Worm (Caenorhabditis elegans) whole organism, L2 larva: ENCODE measurements around the gene R05H10.3.
A peak's percentile ranks its signal among the peaks of the same experiment; 100 is the strongest.

Experiments
- C34F6.9 ChIP-seq: fragments of 150-350 bp; optimal IDR thresholded peaks from 2 replicates; lab custom pipeline; 2014; ENCODE audit warnings: missing biosample characterization, missing genetic modification characterization
- F13H6.1 ChIP-seq: sonication (generic microtip); optimal IDR thresholded peaks from 2 replicates; lab custom pipeline; 2016; ENCODE audit warnings: missing genetic modification characterization, missing compliant biosample characterization
- R02D3.7 ChIP-seq: fragments of 150-350 bp; optimal IDR thresholded peaks from 2 replicates; lab custom pipeline; 2014; ENCODE audit warnings: missing biosample characterization, missing genetic modification characterization
- aly-2 ChIP-seq: fragments of 150-350 bp; optimal IDR thresholded peaks from 2 replicates; lab custom pipeline; 2014; ENCODE audit warnings: missing biosample characterization, missing genetic modification characterization
- ama-1 ChIP-seq: fragments of 150-350 bp; optimal IDR thresholded peaks from 2 replicates; lab custom pipeline; 2018; ENCODE audit warnings: inconsistent platforms
- ceh-82 ChIP-seq: fragments of 150-350 bp; optimal IDR thresholded peaks from 2 replicates; lab custom pipeline; 2014; ENCODE audit warnings: missing biosample characterization, missing genetic modification characterization
- crh-2 ChIP-seq: sonication (generic microtip); optimal IDR thresholded peaks from 2 replicates; lab custom pipeline; 2017; ENCODE audit warnings: missing biosample characterization, missing genetic modification characterization
- dmd-4 ChIP-seq: sonication (generic microtip); optimal IDR thresholded peaks from 2 replicates; lab custom pipeline; 2017; ENCODE audit warnings: missing biosample characterization, missing genetic modification characterization
- egl-27 ChIP-seq: sonication (generic microtip); optimal IDR thresholded peaks from 3 replicates; lab custom pipeline; 2017; ENCODE audit warnings: missing biosample characterization, missing genetic modification reagents, missing genetic modification characterization
- elt-3 ChIP-seq: sonication (generic microtip); optimal IDR thresholded peaks from 2 replicates; lab custom pipeline; 2017; ENCODE audit warnings: missing biosample characterization, missing genetic modification characterization
- fos-1 ChIP-seq: fragments of 150-350 bp; optimal IDR thresholded peaks from 2 replicates; lab custom pipeline; 2014; ENCODE audit warnings: missing biosample characterization, missing genetic modification characterization
- gmeb-1 ChIP-seq: fragments of 150-350 bp; optimal IDR thresholded peaks from 2 replicates; lab custom pipeline; 2014; ENCODE audit warnings: missing biosample characterization, missing genetic modification characterization
- lin-11 ChIP-seq: fragments of 150-350 bp; sonication (generic microtip); optimal IDR thresholded peaks from 2 replicates; lab custom pipeline; 2014; ENCODE audit warnings: missing biosample characterization, missing genetic modification characterization, inconsistent platforms, mixed read lengths
- lin-13 ChIP-seq: fragments of 150-350 bp; optimal IDR thresholded peaks from 2 replicates; lab custom pipeline; 2014; ENCODE audit warnings: missing biosample characterization, missing genetic modification reagents, missing genetic modification characterization
- lin-39 ChIP-seq: fragments of 150-350 bp; optimal IDR thresholded peaks from 2 replicates; lab custom pipeline; 2014; ENCODE audit warnings: missing biosample characterization, missing genetic modification reagents, missing genetic modification characterization
- lsy-2 ChIP-seq, 2 experiments: fragments of 150-350 bp in 1 of 2; sonication (generic microtip) in 1 of 2; optimal IDR thresholded peaks; 2 replicates each; lab custom pipeline; 2014 to 2017; ENCODE audit warnings: missing biosample characterization in 2 of 2, missing genetic modification characterization in 2 of 2
- mab-5 ChIP-seq: fragments of 150-350 bp; optimal IDR thresholded peaks from 2 replicates; lab custom pipeline; 2014; ENCODE audit warnings: missing biosample characterization, missing genetic modification characterization
- mbf-1 ChIP-seq: sonication (generic microtip); optimal IDR thresholded peaks from 2 replicates; lab custom pipeline; 2017; ENCODE audit warnings: missing biosample characterization, missing genetic modification characterization
- nhr-10 ChIP-seq: sonication (generic microtip); optimal IDR thresholded peaks from 2 replicates; lab custom pipeline; 2017; ENCODE audit warnings: missing biosample characterization, missing genetic modification characterization
- nhr-12 ChIP-seq: fragments of 150-350 bp; optimal IDR thresholded peaks from 2 replicates; lab custom pipeline; 2014; ENCODE audit warnings: missing biosample characterization, missing genetic modification characterization
- nhr-21 ChIP-seq: fragments of 150-350 bp; optimal IDR thresholded peaks from 2 replicates; lab custom pipeline; 2014; ENCODE audit warnings: missing biosample characterization, missing genetic modification characterization
- nhr-23 ChIP-seq: fragments of 150-350 bp; optimal IDR thresholded peaks from 2 replicates; lab custom pipeline; 2014; ENCODE audit warnings: missing biosample characterization, missing genetic modification reagents, missing genetic modification characterization
- nhr-237 ChIP-seq: fragments of 150-350 bp; optimal IDR thresholded peaks from 2 replicates; lab custom pipeline; 2014; ENCODE audit warnings: missing biosample characterization, missing genetic modification characterization
- nhr-25 ChIP-seq: fragments of 150-350 bp; sonication (generic microtip); optimal IDR thresholded peaks from 3 replicates; lab custom pipeline; 2014; ENCODE audit warnings: missing biosample characterization, missing genetic modification characterization
- sem-4 ChIP-seq: fragments of 150-350 bp; optimal IDR thresholded peaks from 2 replicates; lab custom pipeline; 2014; ENCODE audit warnings: missing biosample characterization, missing genetic modification reagents, missing genetic modification characterization
- sma-3 ChIP-seq: sonication (generic microtip); optimal IDR thresholded peaks from 2 replicates; lab custom pipeline; 2016; ENCODE audit warnings: missing genetic modification reagents, missing genetic modification characterization, missing compliant biosample characterization
- sma-9 ChIP-seq, 2 experiments: fragments of 150-350 bp in 1 of 2; sonication (generic microtip) in 1 of 2; optimal IDR thresholded peaks; 2 replicates each; lab custom pipeline; 2014 to 2016; ENCODE audit warnings: missing genetic modification characterization in 2 of 2, mild to moderate bottlenecking in 1 of 2, missing biosample characterization in 1 of 2, missing compliant biosample characterization in 1 of 2, missing genetic modification reagents in 1 of 2, moderate library complexity in 1 of 2
- unc-39 ChIP-seq: fragments of 150-350 bp; optimal IDR thresholded peaks from 2 replicates; lab custom pipeline; 2014; ENCODE audit warnings: missing biosample characterization, missing genetic modification characterization
- unc-55 ChIP-seq: fragments of 150-350 bp; sonication (generic microtip); optimal IDR thresholded peaks from 3 replicates; lab custom pipeline; 2014; ENCODE audit warnings: missing biosample characterization, missing genetic modification reagents, missing genetic modification characterization
- unc-62 ChIP-seq: fragments of 150-350 bp; optimal IDR thresholded peaks from 2 replicates; lab custom pipeline; 2014; ENCODE audit warnings: missing biosample characterization, missing genetic modification reagents, missing genetic modification characterization
- ztf-1 ChIP-seq: fragments of 200-800 bp; sonication (Bioruptor generic); conservative IDR thresholded peaks from 2 replicates; pipeline ENCODE4 v1.3.6; 2022; ENCODE audit warnings: missing genetic modification characterization, missing compliant biosample characterization

R05H10.3 gene

DNA sequence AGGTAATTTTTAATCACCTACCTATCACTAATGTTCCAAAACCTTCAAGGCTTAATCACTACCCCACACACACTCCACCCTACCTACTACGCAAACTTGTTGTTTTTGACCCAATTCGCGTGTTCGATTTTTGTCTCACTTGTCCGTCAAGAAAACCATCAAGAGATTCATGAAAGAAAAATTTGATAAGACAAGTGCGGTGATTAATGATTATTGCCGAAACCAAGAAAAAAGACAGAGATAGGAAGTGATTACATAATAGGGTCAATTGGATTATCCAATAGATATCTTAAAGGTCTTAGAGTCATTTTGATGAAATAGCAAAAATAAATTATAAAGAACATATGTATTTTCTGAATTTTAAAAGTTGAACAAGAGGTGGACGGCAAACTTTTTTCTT, 25.5 kb upstream of the R05H10.3 start:
- peak; percentile 47 for TF ChIP-seq nhr-21
- no peak for TF ChIP-seq ceh-82 (tag; lab: Kevin White, UChicago)
- peak; percentile 14 for TF ChIP-seq sma-3
- TF ChIP-seq nhr-237 (tag; lab: Kevin White, UChicago): no peak

DNA sequence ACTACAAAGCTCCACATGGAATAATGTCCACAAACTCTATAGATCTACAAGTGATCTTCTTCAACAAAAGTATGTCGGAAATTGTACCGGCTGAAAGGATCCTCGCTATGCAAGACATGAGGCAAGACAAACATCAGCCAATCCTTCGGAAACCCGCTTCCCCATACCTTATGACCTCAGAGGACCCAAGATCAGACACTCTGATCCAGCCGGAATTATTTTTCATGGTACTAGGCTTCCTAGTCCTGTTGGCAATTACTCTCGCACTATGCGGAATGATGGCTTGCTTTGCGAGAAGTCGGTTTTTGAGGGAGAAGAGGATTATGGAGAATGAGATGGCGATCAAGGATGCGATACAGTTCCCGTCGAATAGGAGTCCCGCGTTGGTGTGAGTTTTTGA, 19.8 kb upstream of the R05H10.3 start:
- TF ChIP-seq nhr-237 (tag; lab: Kevin White, UChicago) (no peak), sem-4 (tag; lab: Kevin White, UChicago) (no peak), lsy-2 (tag; optimal IDR thresholded peaks at IDR 0.05; lab: Kevin White, UChicago) (no peak), lin-39 (tag; lab: Kevin White, UChicago) (no peak), R02D3.7 (tag; lab: Kevin White, UChicago) (no peak), unc-39 (tag; lab: Kevin White, UChicago) (no peak), sma-3 (no peak), F13H6.1 (tag; lab: Kevin White, UChicago) (no peak), nhr-10 (no peak), egl-27 (tag; lab: Kevin White, UChicago) (no peak), dmd-4 (no peak), ama-1 (lab: Kevin White, UChicago) (no peak), aly-2 (no peak), mbf-1 (tag; lab: Kevin White, UChicago) (no peak), unc-62 (GFP tag; lab: Kevin White, UChicago) (no peak), lin-13 (GFP tag; lab: Kevin White, UChicago) (no peak), nhr-21 (no peak), elt-3 (tag; lab: Kevin White, UChicago) (no peak)

DNA sequence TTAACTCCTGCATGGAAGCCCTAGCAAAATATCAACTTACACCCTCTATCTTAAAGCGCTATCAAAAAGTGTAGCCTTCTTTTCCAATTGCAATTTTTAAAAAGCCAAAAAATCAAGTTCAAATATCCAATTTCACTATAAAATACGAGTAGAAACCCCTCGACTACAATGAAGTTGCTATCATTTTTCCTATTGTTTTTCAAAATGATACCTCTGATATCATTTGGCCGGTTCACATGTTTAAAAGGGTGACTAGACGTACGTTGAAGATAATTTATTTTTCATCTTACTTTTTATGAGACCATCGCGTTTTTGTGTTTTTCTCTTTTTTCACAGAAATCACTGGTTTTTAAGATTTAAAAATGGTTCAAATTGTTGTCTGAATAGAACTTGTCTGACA, 18.3 kb upstream of the R05H10.3 start, which contains the start of gene R05H10.1:
Gene R05H10.1 (plus strand): TSS at position 334 of the 400 bp plus-strand sequence.
- no peak for TF ChIP-seq F13H6.1 (tag; lab: Kevin White, UChicago)
- TF ChIP-seq nhr-25 (tag; lab: Kevin White, UChicago): peak; percentile 33
- TF ChIP-seq fos-1 (tag; lab: Kevin White, UChicago): peak; percentile 28
- no peak for TF ChIP-seq sma-9 (GFP tag; optimal IDR thresholded peaks at IDR 0.05; lab: Kevin White, UChicago)
- no peak for TF ChIP-seq sma-9 (tag; optimal IDR thresholded peaks at IDR 0.05; lab: Kevin White, UChicago)
- TF ChIP-seq, all 48 proteins: peak for 2

DNA sequence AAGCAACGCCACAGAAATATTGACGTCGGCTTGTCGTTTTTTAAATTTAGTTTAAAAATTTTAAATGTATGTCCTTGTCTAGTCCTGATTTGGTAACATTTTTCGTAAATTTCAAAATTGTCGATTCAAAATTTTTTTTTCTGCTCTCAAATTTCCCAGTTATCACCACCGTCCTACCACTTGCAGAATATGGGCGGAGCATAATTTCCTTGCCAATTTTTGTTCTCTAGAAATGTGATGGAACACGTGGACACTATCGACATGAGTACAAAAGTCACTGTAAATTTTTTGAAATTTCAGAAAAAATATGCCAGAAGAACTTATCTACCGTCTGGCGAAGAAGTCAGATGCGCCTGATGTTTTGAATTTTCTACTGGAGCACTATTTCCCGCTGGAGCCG, 14.5 kb upstream of the R05H10.3 start, which contains the start of gene R05H10.7:
Gene R05H10.7 (plus strand): TSS at position 301 of the 400 bp plus-strand sequence.
- no peak for TF ChIP-seq mab-5 (tag; lab: Kevin White, UChicago)

DNA sequence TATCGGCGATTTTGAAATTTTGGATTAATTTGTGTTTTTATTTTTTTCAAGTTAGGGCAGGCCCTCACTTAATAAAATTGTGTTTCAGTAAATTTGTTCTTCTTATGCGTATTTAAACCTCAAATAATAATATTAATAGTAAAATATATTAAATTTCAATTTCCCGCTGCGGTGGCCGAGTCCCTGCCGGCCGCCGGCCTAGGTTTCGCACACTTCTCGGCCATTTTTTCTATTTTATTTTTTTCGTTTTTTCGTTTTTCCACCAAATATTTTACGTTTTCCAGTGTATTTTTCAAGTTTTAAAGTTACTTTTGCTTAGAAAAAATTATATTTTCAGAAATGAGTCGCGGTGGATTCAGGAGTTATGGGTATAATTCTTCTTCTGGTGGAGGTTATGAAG, 12.8 kb upstream of the R05H10.3 start, which contains the start of gene rbm-28:
Gene rbm-28 (plus strand): TSS at position 338 of the 400 bp plus-strand sequence.
- no peak for TF ChIP-seq unc-55 (GFP tag; lab: Kevin White, UChicago)
- peak; percentile 85 for TF ChIP-seq gmeb-1
- peak; percentile 19 for TF ChIP-seq sma-3
- TF ChIP-seq C34F6.9 (tag; lab: Kevin White, UChicago): peak; percentile 31
- no peak for TF ChIP-seq ztf-1
- TF ChIP-seq lsy-2 (tag; optimal IDR thresholded peaks at IDR 0.05; lab: Kevin White, UChicago): peak in 1 of 2 experiments; percentile 55

DNA sequence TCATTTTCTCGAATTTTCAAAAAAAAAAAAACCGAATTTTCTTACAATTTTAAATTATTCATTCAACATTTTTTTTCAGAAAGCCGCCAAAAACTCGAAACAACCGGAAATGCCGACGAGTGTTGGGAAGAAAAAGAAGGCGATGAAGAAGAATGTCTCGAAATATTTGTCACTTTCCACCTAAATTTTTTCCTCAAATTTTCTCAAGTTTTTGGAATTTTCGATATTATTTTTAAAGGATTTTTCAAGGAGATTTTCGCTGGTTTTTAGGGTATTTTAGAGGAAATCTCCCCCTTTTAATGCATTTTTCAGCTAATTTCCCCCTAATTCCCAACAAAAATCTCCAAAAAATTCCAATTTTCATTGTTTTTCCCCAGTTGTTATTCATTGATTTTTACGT, 3.6 kb upstream of the R05H10.3 start:
- TF ChIP-seq sma-9 (GFP tag; optimal IDR thresholded peaks at IDR 0.05; lab: Kevin White, UChicago) (no peak), sma-9 (tag; optimal IDR thresholded peaks at IDR 0.05; lab: Kevin White, UChicago) (no peak), R02D3.7 (tag; lab: Kevin White, UChicago) (no peak), elt-3 (tag; lab: Kevin White, UChicago) (no peak), nhr-23 (tag; lab: Kevin White, UChicago) (no peak), ceh-82 (tag; lab: Kevin White, UChicago) (no peak), ama-1 (lab: Kevin White, UChicago) (no peak), lin-11 (tag; lab: Kevin White, UChicago) (no peak), nhr-10 (no peak), unc-55 (GFP tag; lab: Kevin White, UChicago) (no peak), F13H6.1 (tag; lab: Kevin White, UChicago) (no peak)

DNA sequence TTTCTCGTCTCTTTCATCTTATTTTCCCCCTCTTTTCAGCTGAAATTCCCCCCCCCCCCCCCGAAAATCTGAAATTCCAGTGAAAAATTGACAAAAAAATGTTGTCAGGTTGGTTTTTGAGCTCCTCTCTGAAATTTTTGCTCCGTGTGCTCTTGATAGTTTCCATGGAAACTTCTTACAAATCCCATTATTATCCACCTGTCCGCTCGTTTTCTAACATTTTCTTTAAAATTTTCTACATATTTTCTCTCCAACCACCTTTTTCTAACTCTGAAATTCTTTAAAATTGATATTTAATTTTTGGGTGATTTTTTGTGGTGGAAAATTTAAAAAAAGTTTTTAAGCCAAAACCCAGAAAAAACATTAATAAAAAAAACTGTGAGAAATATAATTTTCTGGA, 3.1 kb upstream of the R05H10.3 start, which contains the start of gene gpx-2:
Gene gpx-2 (plus strand): TSS at position 99 of the 400 bp plus-strand sequence.
- no peak for TF ChIP-seq nhr-12 (tag; lab: Kevin White, UChicago)
- peak; percentile 37 for TF ChIP-seq crh-2 (tag; lab: Kevin White, UChicago)
- TF ChIP-seq R02D3.7 (tag; lab: Kevin White, UChicago): no peak
- TF ChIP-seq lsy-2 (tag; optimal IDR thresholded peaks at IDR 0.05; lab: Kevin White, UChicago): no peak
